Fruit fly (Drosophila melanogaster): ENCODE data around the gene CG11404.

DNA sequence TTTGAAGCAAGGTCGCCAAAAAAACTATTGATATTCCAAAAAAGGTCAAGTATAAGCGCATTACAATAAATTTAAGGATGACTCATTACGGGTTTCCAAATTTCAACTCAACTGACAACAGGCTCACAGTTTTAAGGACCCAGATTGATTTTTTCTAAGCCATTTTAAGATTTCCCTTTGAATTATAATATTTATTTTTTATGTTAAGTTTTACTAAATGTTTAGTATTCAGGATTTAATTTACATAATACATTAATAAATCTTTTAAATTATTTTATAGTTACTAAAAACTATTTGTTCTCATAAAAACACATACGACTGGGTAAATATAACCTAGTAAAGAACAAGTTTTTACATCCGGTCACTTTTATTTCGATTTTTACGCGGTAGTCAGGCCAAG, 43.1 kb upstream of the CG11404 start, which contains the start of gene CG43329:
- TF ChIP-seq CG6854 (GFP tag; optimal IDR thresholded peaks at IDR 0.05) (no peak), CG16779 (tag; optimal IDR thresholded peaks at IDR 0.05) (no peak), CG7368 (GFP tag; optimal IDR thresholded peaks at IDR 0.05) (no peak), salr (GFP tag; optimal IDR thresholded peaks at IDR 0.05) (no peak), fd85E (GFP tag; optimal IDR thresholded peaks at IDR 0.05) (no peak), CG8319 (GFP tag; optimal IDR thresholded peaks at IDR 0.05) (no peak), Blimp-1 (GFP tag; optimal IDR thresholded peaks at IDR 0.05) (no peak), CG11294 (GFP tag; IDR thresholded peaks at IDR 0.05) (no peak), dac (GFP tag; optimal IDR thresholded peaks at IDR 0.05) (no peak)

Data from whole organism, prepupa.